Worm (Caenorhabditis elegans) whole organism, L3 larva: ENCODE measurements around the gene fbxa-188.

Experiments
- R02D3.7 ChIP-seq: fragments of 150-350 bp; optimal IDR thresholded peaks from 2 replicates; lab custom pipeline; 2014; ENCODE audit warnings: missing biosample characterization, missing genetic modification characterization
- ZK546.5 ChIP-seq: sonication (generic microtip); optimal IDR thresholded peaks from 2 replicates; lab custom pipeline; 2017; ENCODE audit warnings: missing biosample characterization, missing genetic modification characterization
- aly-2 ChIP-seq: fragments of 150-350 bp; optimal IDR thresholded peaks from 2 replicates; lab custom pipeline; 2014; ENCODE audit warnings: missing biosample characterization, missing genetic modification characterization
- ama-1 ChIP-seq: fragments of 150-350 bp; optimal IDR thresholded peaks from 2 replicates; lab custom pipeline; 2018
- ceh-16 ChIP-seq: sonication (generic microtip); optimal IDR thresholded peaks from 2 replicates; lab custom pipeline; 2017; ENCODE audit warnings: missing biosample characterization, missing genetic modification characterization
- ceh-28 ChIP-seq: fragments of 150-350 bp; optimal IDR thresholded peaks from 2 replicates; lab custom pipeline; 2014; ENCODE audit warnings: missing biosample characterization, missing genetic modification reagents, missing genetic modification characterization
- ceh-82 ChIP-seq: fragments of 150-350 bp; optimal IDR thresholded peaks from 2 replicates; lab custom pipeline; 2014; ENCODE audit warnings: missing biosample characterization, missing genetic modification characterization
- daf-12 ChIP-seq: fragments of 150-350 bp; optimal IDR thresholded peaks from 2 replicates; lab custom pipeline; 2014; ENCODE audit warnings: missing biosample characterization, missing genetic modification reagents, missing genetic modification characterization
- egl-27 ChIP-seq: sonication (generic microtip); optimal IDR thresholded peaks from 4 replicates; lab custom pipeline; 2017; ENCODE audit warnings: missing biosample characterization, missing genetic modification reagents, missing genetic modification characterization
- egl-5 ChIP-seq: fragments of 150-350 bp; optimal IDR thresholded peaks from 2 replicates; lab custom pipeline; 2017; ENCODE audit warnings: missing biosample characterization, missing genetic modification reagents, missing genetic modification characterization, inconsistent platforms
- elt-2 ChIP-seq: sonication (generic microtip); optimal IDR thresholded peaks from 2 replicates; lab custom pipeline; 2016; ENCODE audit warnings: missing genetic modification reagents, mild to moderate bottlenecking, missing genetic modification characterization, missing compliant biosample characterization
- elt-3 ChIP-seq, 3 experiments: fragments of 150-350 bp in 1 of 3; sonication (generic microtip) in 2 of 3; optimal IDR thresholded peaks; 2 replicates in 2 of 3; 4 replicates in 1 of 3; lab custom pipeline; 2014 to 2017; ENCODE audit warnings: missing biosample characterization in 3 of 3, missing genetic modification characterization in 3 of 3
- eor-1 ChIP-seq, 2 experiments: fragments of 150-350 bp; optimal IDR thresholded peaks; 2 replicates each; lab custom pipeline; 2014 to 2018; ENCODE audit warnings: missing biosample characterization in 2 of 2, missing genetic modification characterization in 2 of 2
- fkh-2 ChIP-seq: fragments of 150-350 bp; optimal IDR thresholded peaks from 2 replicates; lab custom pipeline; 2014; ENCODE audit warnings: missing biosample characterization, missing genetic modification reagents, missing genetic modification characterization
- fos-1 ChIP-seq: fragments of 150-350 bp; optimal IDR thresholded peaks from 2 replicates; lab custom pipeline; 2014; ENCODE audit warnings: missing biosample characterization, missing genetic modification characterization
- hmg-11 ChIP-seq: sonication (generic microtip); optimal IDR thresholded peaks from 2 replicates; lab custom pipeline; 2016; ENCODE audit warnings: missing genetic modification characterization, missing compliant biosample characterization
- lin-15B ChIP-seq: fragments of 150-350 bp; optimal IDR thresholded peaks from 2 replicates; lab custom pipeline; 2014; ENCODE audit warnings: missing biosample characterization, missing genetic modification characterization
- lin-39 ChIP-seq: fragments of 150-350 bp; optimal IDR thresholded peaks from 2 replicates; lab custom pipeline; 2018; ENCODE audit warnings: missing biosample characterization, missing genetic modification reagents, missing genetic modification characterization
- lsy-12 ChIP-seq: sonication (generic microtip); optimal IDR thresholded peaks from 2 replicates; lab custom pipeline; 2016; ENCODE audit warnings: mild to moderate bottlenecking, missing genetic modification characterization, missing compliant biosample characterization
- mml-1 ChIP-seq: fragments of 150-350 bp; sonication (generic microtip); optimal IDR thresholded peaks from 3 replicates; lab custom pipeline; 2014; ENCODE audit warnings: missing biosample characterization, missing genetic modification characterization
- nfya-1 ChIP-seq: sonication (generic microtip); optimal IDR thresholded peaks from 2 replicates; lab custom pipeline; 2017; ENCODE audit warnings: missing genetic modification characterization, mild to moderate bottlenecking, missing compliant biosample characterization, antibody characterized with exemption, moderate library complexity; ENCODE audit not compliant: insufficient read depth
- nhr-23 ChIP-seq: fragments of 150-350 bp; optimal IDR thresholded peaks from 2 replicates; lab custom pipeline; 2014; ENCODE audit warnings: missing biosample characterization, missing genetic modification reagents, missing genetic modification characterization
- nhr-237 ChIP-seq: fragments of 150-350 bp; optimal IDR thresholded peaks from 2 replicates; lab custom pipeline; 2014; ENCODE audit warnings: missing biosample characterization, missing genetic modification characterization
- nhr-25 ChIP-seq: sonication (generic microtip); optimal IDR thresholded peaks from 2 replicates; lab custom pipeline; 2017; ENCODE audit warnings: missing biosample characterization, missing genetic modification characterization
- nhr-43 ChIP-seq: sonication (generic microtip); optimal IDR thresholded peaks from 2 replicates; lab custom pipeline; 2016; ENCODE audit warnings: mild to moderate bottlenecking, missing genetic modification characterization, missing compliant biosample characterization; ENCODE audit not compliant: poor library complexity, severe bottlenecking
- nhr-76 ChIP-seq: fragments of 150-350 bp; sonication (generic microtip); optimal IDR thresholded peaks from 5 replicates; lab custom pipeline; 2014; ENCODE audit warnings: missing biosample characterization, missing genetic modification characterization
- nhr-77 ChIP-seq: fragments of 150-350 bp; optimal IDR thresholded peaks from 2 replicates; lab custom pipeline; 2014; ENCODE audit warnings: missing biosample characterization, missing genetic modification characterization
- pha-4 ChIP-seq: fragments of 150-350 bp; optimal IDR thresholded peaks from 2 replicates; lab custom pipeline; 2014; ENCODE audit warnings: missing biosample characterization, missing genetic modification reagents, missing genetic modification characterization
- pqm-1 ChIP-seq: fragments of 150-350 bp; optimal IDR thresholded peaks from 2 replicates; lab custom pipeline; 2017; ENCODE audit warnings: missing biosample characterization, missing genetic modification characterization, inconsistent platforms
- skn-1 ChIP-seq: fragments of 150-350 bp; optimal IDR thresholded peaks from 2 replicates; lab custom pipeline; 2014; ENCODE audit warnings: missing biosample characterization, missing genetic modification characterization
- snpc-4 ChIP-seq: fragments of 150-350 bp; optimal IDR thresholded peaks from 2 replicates; lab custom pipeline; 2014; ENCODE audit warnings: missing biosample characterization, missing genetic modification characterization
- tbx-2 ChIP-seq: sonication (generic microtip); optimal IDR thresholded peaks from 2 replicates; lab custom pipeline; 2016; ENCODE audit warnings: mild to moderate bottlenecking, missing genetic modification characterization, missing compliant biosample characterization
- unc-39 ChIP-seq: sonication (generic microtip); optimal IDR thresholded peaks from 4 replicates; lab custom pipeline; 2017; ENCODE audit warnings: missing biosample characterization, missing genetic modification characterization
- zag-1 ChIP-seq: fragments of 150-350 bp; optimal IDR thresholded peaks from 2 replicates; lab custom pipeline; 2014; ENCODE audit warnings: missing biosample characterization, missing genetic modification characterization
- ztf-11 ChIP-seq: fragments of 150-350 bp; optimal IDR thresholded peaks from 2 replicates; lab custom pipeline; 2014; ENCODE audit warnings: missing biosample characterization, missing genetic modification characterization
- ztf-4 ChIP-seq: fragments of 150-350 bp; optimal IDR thresholded peaks from 2 replicates; lab custom pipeline; 2014; ENCODE audit warnings: missing biosample characterization, missing genetic modification characterization

fbxa-188 gene

ce11 chrV:17323876-17324275 lies 20.9 kb downstream of the fbxa-188 start:
- TF ChIP-seq mml-1 (tag; lab: Kevin White, UChicago) (no peak), daf-12 (no peak), fkh-2 (tag; lab: Kevin White, UChicago) (no peak), ztf-4 (tag; lab: Kevin White, UChicago) (no peak), eor-1 (tag; optimal IDR thresholded peaks at IDR 0.05; lab: Kevin White, UChicago) (no peak), skn-1 (tag; lab: Kevin White, UChicago) (no peak), nfya-1 (tag; lab: Kevin White, UChicago) (no peak), ama-1 (lab: Kevin White, UChicago) (no peak), fos-1 (no peak), R02D3.7 (tag; lab: Kevin White, UChicago) (no peak), snpc-4 (tag; lab: Kevin White, UChicago) (no peak), lin-39 (tag; lab: Kevin White, UChicago) (no peak), zag-1 (no peak), ztf-11 (tag; lab: Kevin White, UChicago) (no peak), egl-5 (tag; lab: Kevin White, UChicago) (no peak)

ce11 chrV:17322397-17322909 lies 22.3 kb downstream of the fbxa-188 start, which contains the start of gene F31E9.3:
Gene F31E9.3 (plus strand): TSS chrV:17322590.
- TF ChIP-seq pha-4 = peak; percentile 13
- no peak for TF ChIP-seq fos-1
- TF ChIP-seq elt-2 (tag; lab: Kevin White, UChicago) = peak; percentile 70
- TF ChIP-seq R02D3.7 (tag; lab: Kevin White, UChicago) = no peak
- no peak for TF ChIP-seq nhr-76 (tag; lab: Kevin White, UChicago)
- TF ChIP-seq unc-39 (tag; lab: Kevin White, UChicago) = no peak
- no peak for TF ChIP-seq skn-1 (tag; lab: Kevin White, UChicago)
- no peak for TF ChIP-seq nhr-77 (tag; lab: Kevin White, UChicago)
- TF ChIP-seq lin-39 (tag; lab: Kevin White, UChicago) = no peak

- TF ChIP-seq ztf-11 (tag; lab: Kevin White, UChicago) = no peak
- no peak for TF ChIP-seq R02D3.7 (tag; lab: Kevin White, UChicago)
- TF ChIP-seq ceh-16 (tag; lab: Kevin White, UChicago) = no peak
- TF ChIP-seq ceh-28 (tag; lab: Kevin White, UChicago) = no peak
- TF ChIP-seq, all 47 proteins: peak for 0
These were observed 26.9 kb downstream of the fbxa-188 start, which contains the start of gene srz-58 for ce11 chrV:17317786-17318185. Gene srz-58 (plus strand): TSS chrV:17318147.

ce11 chrV:17317297-17317696 lies 27.4 kb downstream of the fbxa-188 start:
- TF ChIP-seq nhr-77 (tag; lab: Kevin White, UChicago) = no peak
- TF ChIP-seq pha-4 = no peak
- no peak for TF ChIP-seq fos-1
- no peak for TF ChIP-seq mml-1 (tag; lab: Kevin White, UChicago)
- TF ChIP-seq ceh-82 (tag; lab: Kevin White, UChicago) = no peak
- no peak for TF ChIP-seq tbx-2 (tag; lab: Kevin White, UChicago)
- no peak for TF ChIP-seq nfya-1 (tag; lab: Kevin White, UChicago)
- no peak for TF ChIP-seq lin-15B
- TF ChIP-seq ama-1 (lab: Kevin White, UChicago) = no peak
- no peak for TF ChIP-seq ZK546.5 (tag; lab: Kevin White, UChicago)
- TF ChIP-seq pqm-1 = no peak
- no peak for TF ChIP-seq ztf-11 (tag; lab: Kevin White, UChicago)
- TF ChIP-seq ceh-16 (tag; lab: Kevin White, UChicago) = no peak
- no peak for TF ChIP-seq nhr-76 (tag; lab: Kevin White, UChicago)
- no peak for TF ChIP-seq daf-12
- no peak for TF ChIP-seq lin-39 (tag; lab: Kevin White, UChicago)

ce11 chrV:17315063-17315462 lies 29.7 kb downstream of the fbxa-188 start, which contains the start of gene F31E9.6:
Gene F31E9.6 (minus strand): TSS chrV:17315153.
- no peak for TF ChIP-seq nhr-25
- no peak for TF ChIP-seq ztf-11 (tag; lab: Kevin White, UChicago)
- no peak for TF ChIP-seq nhr-43 (tag; lab: Kevin White, UChicago)
- no peak for TF ChIP-seq tbx-2 (tag; lab: Kevin White, UChicago)
- no peak for TF ChIP-seq nhr-77 (tag; lab: Kevin White, UChicago)
- no peak for TF ChIP-seq fkh-2 (tag; lab: Kevin White, UChicago)
- no peak for TF ChIP-seq hmg-11 (tag; lab: Kevin White, UChicago)
- no peak for TF ChIP-seq skn-1 (tag; lab: Kevin White, UChicago)
- no peak for TF ChIP-seq lin-15B
- no peak for TF ChIP-seq lsy-12 (tag; lab: Kevin White, UChicago)
- no peak for TF ChIP-seq egl-27
- TF ChIP-seq egl-5 (tag; lab: Kevin White, UChicago) = no peak
- no peak for TF ChIP-seq nhr-237 (tag; lab: Kevin White, UChicago)
- TF ChIP-seq lin-39 (tag; lab: Kevin White, UChicago) = no peak
- TF ChIP-seq elt-3 (tag; optimal IDR thresholded peaks at IDR 0.05; lab: Kevin White, UChicago) = no peak
- TF ChIP-seq eor-1 (tag; optimal IDR thresholded peaks at IDR 0.05; lab: Kevin White, UChicago) = no peak
- TF ChIP-seq aly-2 (tag; lab: Kevin White, UChicago) = no peak
- no peak for TF ChIP-seq nhr-23 (tag; lab: Kevin White, UChicago)
- no peak for TF ChIP-seq fos-1
